Fruit fly (Drosophila melanogaster) whole organism, embryonic: ENCODE data around the gene pHCl-1.

Experiments
- Bdp1 ChIP-seq: fragments of 200-800 bp; sonication (Bioruptor generic); optimal IDR thresholded peaks from 3 replicates; lab custom pipeline; 2016; ENCODE audit warnings: missing biosample characterization, missing genetic modification characterization
- Bgb ChIP-seq: fragments of 200-800 bp; sonication (Bioruptor generic); IDR thresholded peaks from 2 replicates; pipeline ENCODE4 v1.3.6; 2022; ENCODE audit warnings: missing biosample characterization, missing genetic modification characterization; ENCODE audit not compliant: partially characterized antibody
- CG10959 ChIP-seq: fragments of 200-800 bp; sonication (Bioruptor generic); IDR thresholded peaks from 2 replicates; pipeline ENCODE4 v1.3.6; 2022; ENCODE audit warnings: missing biosample characterization, missing genetic modification characterization
- CG11695 ChIP-seq: fragments of 200-800 bp; sonication (Bioruptor generic); IDR thresholded peaks from 3 replicates; pipeline ENCODE4 v1.3.6; 2022; ENCODE audit warnings: missing biosample characterization, missing genetic modification characterization
- CG12744 ChIP-seq: fragments of 200-800 bp; sonication (Bioruptor generic); optimal IDR thresholded peaks from 2 replicates; lab custom pipeline; 2016; ENCODE audit warnings: missing biosample characterization, missing genetic modification characterization
- CG13296 ChIP-seq: fragments of 200-800 bp; sonication (Bioruptor generic); optimal IDR thresholded peaks from 3 replicates; lab custom pipeline; 2018; ENCODE audit warnings: missing biosample characterization, mild to moderate bottlenecking, missing genetic modification characterization
- CG14667 ChIP-seq: fragments of 200-800 bp; sonication (Bioruptor generic); IDR thresholded peaks from 2 replicates; pipeline ENCODE4 v1.3.6; 2022; ENCODE audit warnings: missing biosample characterization, missing genetic modification characterization
- CG15073 ChIP-seq: fragments of 200-800 bp; sonication (Bioruptor generic); optimal IDR thresholded peaks from 2 replicates; lab custom pipeline; 2016; ENCODE audit warnings: missing biosample characterization, missing genetic modification characterization
- CG1529 ChIP-seq: fragments of 200-800 bp; sonication (Bioruptor generic); optimal IDR thresholded peaks from 3 replicates; lab custom pipeline; 2018; ENCODE audit warnings: missing biosample characterization, missing genetic modification characterization
- CG15514 ChIP-seq: fragments of 200-800 bp; sonication (Bioruptor generic); optimal IDR thresholded peaks from 3 replicates; lab custom pipeline; 2017; ENCODE audit warnings: missing biosample characterization, missing genetic modification characterization, mild to moderate bottlenecking, moderate library complexity, missing genetic modification reagents
- CG1603 ChIP-seq: fragments of 200-800 bp; sonication (Bioruptor generic); optimal IDR thresholded peaks from 2 replicates; lab custom pipeline; 2019; ENCODE audit warnings: missing biosample characterization, mild to moderate bottlenecking, missing genetic modification characterization, moderate library complexity
- CG16813 ChIP-seq: fragments of 200-800 bp; sonication (Bioruptor generic); IDR thresholded peaks from 3 replicates; pipeline ENCODE4 v1.3.6; 2022; ENCODE audit warnings: missing biosample characterization, missing genetic modification characterization; ENCODE audit not compliant: partially characterized antibody
- CG2129 ChIP-seq: fragments of 200-800 bp; sonication (Bioruptor generic); IDR thresholded peaks from 2 replicates; pipeline ENCODE4 v1.3.6; 2022; ENCODE audit warnings: missing biosample characterization, missing genetic modification characterization; ENCODE audit not compliant: partially characterized antibody
- CG31441 ChIP-seq: fragments of 200-800 bp; sonication (Bioruptor generic); IDR thresholded peaks from 2 replicates; pipeline ENCODE4 v1.3.6; 2022; ENCODE audit warnings: missing biosample characterization, missing genetic modification characterization
- CG32532 ChIP-seq: fragments of 200-800 bp; sonication (Bioruptor generic); IDR thresholded peaks from 2 replicates; pipeline ENCODE4 v1.3.6; 2022; ENCODE audit warnings: missing biosample characterization, missing genetic modification characterization
- CG4854 ChIP-seq: fragments of 200-800 bp; sonication (Bioruptor generic); optimal IDR thresholded peaks from 2 replicates; lab custom pipeline; 2016; ENCODE audit warnings: missing biosample characterization, missing genetic modification characterization, inconsistent platforms
- CG5953 ChIP-seq: fragments of 200-800 bp; sonication (Bioruptor generic); IDR thresholded peaks from 2 replicates; pipeline ENCODE4 v1.3.6; 2022; ENCODE audit warnings: missing biosample characterization, missing genetic modification characterization
- CG8478 ChIP-seq: fragments of >200 bp; optimal IDR thresholded peaks from 2 replicates; lab custom pipeline; 2018
- CG8924 ChIP-seq: fragments of 200-800 bp; optimal IDR thresholded peaks from 3 replicates; lab custom pipeline; 2019; ENCODE audit warnings: missing biosample characterization, mild to moderate bottlenecking, missing genetic modification characterization, moderate library complexity
- Camta ChIP-seq: fragments of 200-800 bp; sonication (Bioruptor generic); optimal IDR thresholded peaks from 2 replicates; lab custom pipeline; 2016; ENCODE audit warnings: missing biosample characterization, missing genetic modification characterization
- Dfd ChIP-seq, 2 experiments: fragments of >200 bp; optimal IDR thresholded peaks; 2 replicates each; lab custom pipeline; 2017; ENCODE audit warnings: missing biosample characterization in 2 of 2, missing genetic modification characterization in 2 of 2
- Fer3 ChIP-seq: fragments of 200-800 bp; sonication (Bioruptor generic); optimal IDR thresholded peaks from 2 replicates; lab custom pipeline; 2018; ENCODE audit warnings: missing biosample characterization, mild to moderate bottlenecking, missing genetic modification characterization, moderate library complexity
- GATAe ChIP-seq: fragments of 200-800 bp; sonication (Bioruptor generic); conservative IDR thresholded peaks from 2 replicates; pipeline ENCODE4 v1.3.6; 2022; ENCODE audit warnings: missing biosample characterization, missing genetic modification characterization
- H2.0 ChIP-seq: fragments of 200-800 bp; sonication (Bioruptor generic); IDR thresholded peaks from 2 replicates; pipeline ENCODE4 v1.3.6; 2022; ENCODE audit warnings: missing biosample characterization, missing genetic modification characterization
- Med ChIP-seq: fragments of 200-800 bp; sonication (Bioruptor generic); peaks from one replicate; lab custom pipeline; 2016; ENCODE audit warnings: missing biosample characterization, missing genetic modification characterization, mild to moderate bottlenecking, inconsistent platforms, moderate library complexity
- Taf1 ChIP-seq: fragments of 200-800 bp; sonication (Bioruptor generic); IDR thresholded peaks from 2 replicates; pipeline ENCODE4 v1.3.6; 2022; ENCODE audit warnings: missing biosample characterization, missing genetic modification characterization
- abd-A ChIP-seq: fragments of 200-800 bp; sonication (Bioruptor generic); optimal IDR thresholded peaks from 3 replicates; lab custom pipeline; 2019; ENCODE audit warnings: missing biosample characterization, mild to moderate bottlenecking, missing genetic modification characterization, moderate library complexity
- cg ChIP-seq: fragments of 200-800 bp; sonication (Bioruptor generic); optimal IDR thresholded peaks from 3 replicates; lab custom pipeline; 2019; ENCODE audit warnings: missing biosample characterization, mild to moderate bottlenecking, missing genetic modification characterization, moderate library complexity
- ci ChIP-seq: fragments of 200-800 bp; sonication (Bioruptor generic); IDR thresholded peaks from 3 replicates; pipeline ENCODE4 v1.3.6; 2022; ENCODE audit warnings: missing biosample characterization, missing genetic modification characterization
- croc ChIP-seq: fragments of 200-800 bp; sonication (Bioruptor generic); conservative IDR thresholded peaks from 3 replicates; pipeline ENCODE4 v1.3.6; 2022; ENCODE audit warnings: missing biosample characterization, missing genetic modification characterization
- en ChIP-seq: fragments of 200-800 bp; sonication (Bioruptor generic); optimal IDR thresholded peaks from 2 replicates; lab custom pipeline; 2016; ENCODE audit warnings: missing biosample characterization, missing genetic modification characterization
- eve ChIP-seq, 2 experiments: fragments of >200 bp; optimal IDR thresholded peaks; 2 replicates each; lab custom pipeline; 2017; ENCODE audit warnings: missing biosample characterization in 2 of 2, missing genetic modification characterization in 2 of 2
- fd3F ChIP-seq: fragments of 200-800 bp; sonication (Bioruptor generic); optimal IDR thresholded peaks from 2 replicates; lab custom pipeline; 2018; ENCODE audit warnings: missing biosample characterization, mild to moderate bottlenecking, missing genetic modification characterization, moderate library complexity
- fru ChIP-seq: fragments of >200 bp; optimal IDR thresholded peaks from 2 replicates; lab custom pipeline; 2017
- gce ChIP-seq: fragments of 200-800 bp; sonication (Bioruptor generic); IDR thresholded peaks from 3 replicates; pipeline ENCODE4 v1.3.6; 2022; ENCODE audit warnings: missing biosample characterization, missing genetic modification characterization
- gsb ChIP-seq: fragments of 200-800 bp; sonication (Bioruptor generic); IDR thresholded peaks from 2 replicates; pipeline ENCODE4 v1.3.6; 2022; ENCODE audit warnings: missing biosample characterization, missing genetic modification characterization
- gsb-n ChIP-seq: fragments of 200-800 bp; sonication (Bioruptor generic); optimal IDR thresholded peaks from 3 replicates; lab custom pipeline; 2018; ENCODE audit warnings: missing biosample characterization, mild to moderate bottlenecking, missing genetic modification characterization
- jumu ChIP-seq: fragments of 200-800 bp; sonication (Bioruptor generic); optimal IDR thresholded peaks from 3 replicates; lab custom pipeline; 2016; ENCODE audit warnings: missing biosample characterization, missing genetic modification characterization
- kay ChIP-seq: fragments of 200-800 bp; sonication (Bioruptor generic); optimal IDR thresholded peaks from 2 replicates; lab custom pipeline; 2016; ENCODE audit warnings: missing biosample characterization, missing genetic modification characterization
- lola ChIP-seq, 3 experiments: fragments of >200 bp in 2 of 3; fragments of 200-800 bp in 1 of 3; sonication (Bioruptor generic) in 1 of 3; optimal IDR thresholded peaks; 2 replicates each; lab custom pipeline; 2017 to 2019; ENCODE audit warnings: missing biosample characterization in 3 of 3, missing genetic modification characterization in 3 of 3, mild to moderate bottlenecking in 1 of 3, moderate library complexity in 1 of 3
- luna ChIP-seq: fragments of 200-800 bp; sonication (Bioruptor generic); optimal IDR thresholded peaks from 2 replicates; lab custom pipeline; 2016; ENCODE audit warnings: missing biosample characterization, missing genetic modification characterization
- nau ChIP-seq: fragments of 200-800 bp; sonication (Bioruptor generic); optimal IDR thresholded peaks from 3 replicates; lab custom pipeline; 2017; ENCODE audit warnings: missing biosample characterization, mild to moderate bottlenecking, missing genetic modification characterization, missing genetic modification reagents
- prd ChIP-seq, 3 experiments: fragments of >200 bp in 2 of 3; fragments of 200-800 bp in 1 of 3; sonication (Bioruptor generic) in 1 of 3; optimal IDR thresholded peaks in 2 of 3; IDR thresholded peaks in 1 of 3; 2 replicates in 2 of 3; 3 replicates in 1 of 3; pipeline versions ENCODE4 v1.3.6 to Lab custom; 2017 to 2022; ENCODE audit warnings: missing biosample characterization in 1 of 3, missing genetic modification characterization in 1 of 3
- repo ChIP-seq: fragments of 200-800 bp; sonication (Bioruptor generic); optimal IDR thresholded peaks from 2 replicates; lab custom pipeline; 2016; ENCODE audit warnings: missing biosample characterization, missing genetic modification characterization
- scrt ChIP-seq: fragments of 200-800 bp; sonication (Bioruptor generic); optimal IDR thresholded peaks from 2 replicates; lab custom pipeline; 2018; ENCODE audit warnings: missing biosample characterization, mild to moderate bottlenecking, missing genetic modification characterization, moderate library complexity
- sens-2 ChIP-seq: fragments of 200-800 bp; sonication (Bioruptor generic); IDR thresholded peaks from 2 replicates; pipeline ENCODE4 v1.3.6; 2022; ENCODE audit warnings: missing biosample characterization, missing genetic modification characterization
- slp2 ChIP-seq: fragments of 200-800 bp; sonication (Bioruptor generic); optimal IDR thresholded peaks from 2 replicates; lab custom pipeline; 2016; ENCODE audit warnings: missing biosample characterization, missing genetic modification characterization
- tio ChIP-seq: fragments of 200-800 bp; sonication (Bioruptor generic); optimal IDR thresholded peaks from 2 replicates; lab custom pipeline; 2017; ENCODE audit warnings: missing biosample characterization, missing genetic modification characterization, inconsistent platforms
- tx ChIP-seq: fragments of 200-800 bp; sonication (Bioruptor generic); optimal IDR thresholded peaks from 2 replicates; lab custom pipeline; 2016; ENCODE audit warnings: missing biosample characterization, missing genetic modification characterization
- zen ChIP-seq: fragments of 200-800 bp; sonication (Bioruptor generic); optimal IDR thresholded peaks from 3 replicates; lab custom pipeline; 2018; ENCODE audit warnings: missing biosample characterization, mild to moderate bottlenecking, missing genetic modification characterization, moderate library complexity
- zen2 ChIP-seq: fragments of 200-800 bp; sonication (Bioruptor generic); IDR thresholded peaks from 3 replicates; pipeline ENCODE4 v1.3.6; 2022; ENCODE audit warnings: missing biosample characterization, missing genetic modification characterization; ENCODE audit not compliant: partially characterized antibody
- zf30C ChIP-seq: fragments of 200-800 bp; sonication (Bioruptor generic); optimal IDR thresholded peaks from 3 replicates; lab custom pipeline; 2018; ENCODE audit warnings: missing biosample characterization, mild to moderate bottlenecking, missing genetic modification characterization

The pHCl-1 gene

dm6 chr3L:15923352-15923751, 24.5 kb upstream of the pHCl-1 start (continued):
- TF ChIP-seq zf30C (GFP tag; lab: Kevin White, UChicago): no peak
- peak in 1 of 2 experiments; percentile 7 for TF ChIP-seq eve (GFP tag; optimal IDR thresholded peaks at IDR 0.05; lab: Kevin White, UChicago)
- TF ChIP-seq CG15514: peak; percentile 16
- TF ChIP-seq lola (GFP tag; optimal IDR thresholded peaks at IDR 0.05; lab: Kevin White, UChicago): no peak
- TF ChIP-seq CG16813: no peak
- no peak for TF ChIP-seq CG8478
- no peak for TF ChIP-seq CG5953 (GFP tag; lab: Robert Waterston, UW)
- TF ChIP-seq gsb-n (tag; lab: Kevin White, UChicago): no peak
- TF ChIP-seq cg: no peak
- TF ChIP-seq Med: no peak
- TF ChIP-seq fru (lab: Kevin White, UChicago): no peak
- no peak for TF ChIP-seq CG10959 (GFP tag; lab: Robert Waterston, UW)
- no peak for TF ChIP-seq kay (GFP tag; lab: Kevin White, UChicago)
- no peak for TF ChIP-seq CG15073 (GFP tag; lab: Kevin White, UChicago)
- peak; percentile 27 for TF ChIP-seq CG8924
- peak; percentile 55 for TF ChIP-seq Fer3
- TF ChIP-seq luna (GFP tag; lab: Kevin White, UChicago): no peak
- TF ChIP-seq gsb (GFP tag; lab: Robert Waterston, UW): no peak
- TF ChIP-seq CG14667 (GFP tag; lab: Robert Waterston, UW): no peak
- TF ChIP-seq nau (GFP tag; lab: Kevin White, UChicago): no peak
- no peak for TF ChIP-seq prd (optimal IDR thresholded peaks at IDR 0.05; lab: Kevin White, UChicago)
- peak; percentile 43; the same call in 1 of the 3 replicates for TF ChIP-seq prd (GFP tag; IDR thresholded peaks at IDR 0.05; lab: Robert Waterston, UW)
- TF ChIP-seq tio (GFP tag; lab: Kevin White, UChicago): no peak
- TF ChIP-seq repo: no peak
- TF ChIP-seq croc (GFP tag; lab: Robert Waterston, UW): no peak
- peak; percentile 42; the same call in 1 of the 2 replicates for TF ChIP-seq CG31441 (GFP tag; lab: Robert Waterston, UW)
- TF ChIP-seq H2.0 (GFP tag; lab: Robert Waterston, UW): no peak
- TF ChIP-seq CG13296 (GFP tag; lab: Kevin White, UChicago): peak; percentile 27
- no peak for TF ChIP-seq Bgb
- no peak for TF ChIP-seq Camta (GFP tag; lab: Kevin White, UChicago)
- TF ChIP-seq zen (tag; lab: Kevin White, UChicago): no peak
- no peak for TF ChIP-seq tx (GFP tag; lab: Kevin White, UChicago)
- TF ChIP-seq zen2 (GFP tag; lab: Robert Waterston, UW): no peak
- no peak for TF ChIP-seq CG1603 (tag; lab: Kevin White, UChicago)
- TF ChIP-seq CG2129 (GFP tag; lab: Robert Waterston, UW): no peak
- TF ChIP-seq fd3F (GFP tag; lab: Kevin White, UChicago): peak; percentile 10
- TF ChIP-seq CG12744: no peak
- TF ChIP-seq CG11695 (GFP tag; lab: Robert Waterston, UW): 0 out of 3 replicates have a peak, but pooled peaks have one; percentile 47
- peak; percentile 1 for TF ChIP-seq CG4854 (GFP tag; lab: Kevin White, UChicago)
- peak; percentile 34; the same call in 1 of the 2 replicates for TF ChIP-seq CG32532 (GFP tag; lab: Robert Waterston, UW)
- no peak for TF ChIP-seq en (GFP tag; lab: Kevin White, UChicago)
- no peak for TF ChIP-seq GATAe (GFP tag; lab: Robert Waterston, UW)
- TF ChIP-seq Bdp1: no peak
- no peak for TF ChIP-seq Taf1 (GFP tag; lab: Robert Waterston, UW)
- TF ChIP-seq abd-A (tag; lab: Kevin White, UChicago): no peak
- no peak for TF ChIP-seq CG1529
- no peak for TF ChIP-seq Dfd (GFP tag; optimal IDR thresholded peaks at IDR 0.05; lab: Kevin White, UChicago)
- TF ChIP-seq slp2: no peak
- TF ChIP-seq scrt: peak; percentile 22
- no peak for TF ChIP-seq gce (GFP tag; lab: Robert Waterston, UW)
- no peak for TF ChIP-seq ci (GFP tag; lab: Robert Waterston, UW)
- TF ChIP-seq sens-2: no peak
- TF ChIP-seq jumu (GFP tag; lab: Kevin White, UChicago): no peak
